Fruit fly (Drosophila melanogaster) whole organism, embryonic: ENCODE measurements around the gene Wdr59.

Experiments used
- Abd-B ChIP-seq: fragments of 200-800 bp; sonication (Bioruptor generic); optimal IDR thresholded peaks from 2 replicates; lab custom pipeline; 2018; ENCODE audit warnings: missing biosample characterization, mild to moderate bottlenecking, missing genetic modification characterization, moderate library complexity
- Atf6 ChIP-seq: fragments of 200-800 bp; sonication (Bioruptor generic); IDR thresholded peaks from 2 replicates; pipeline ENCODE4 v1.3.6; 2022; ENCODE audit warnings: missing biosample characterization, missing genetic modification characterization
- Bgb ChIP-seq: fragments of 200-800 bp; sonication (Bioruptor generic); IDR thresholded peaks from 2 replicates; pipeline ENCODE4 v1.3.6; 2022; ENCODE audit warnings: missing biosample characterization, missing genetic modification characterization; ENCODE audit not compliant: partially characterized antibody
- CG10321 ChIP-seq: fragments of 200-800 bp; sonication (Bioruptor generic); IDR thresholded peaks from 2 replicates; pipeline ENCODE4 v1.3.6; 2022; ENCODE audit warnings: missing biosample characterization, missing genetic modification characterization
- CG12104 ChIP-seq: fragments of 200-800 bp; sonication (Bioruptor generic); optimal IDR thresholded peaks from 3 replicates; lab custom pipeline; 2016; ENCODE audit warnings: missing biosample characterization, missing genetic modification characterization
- CG12659 ChIP-seq: fragments of 200-800 bp; sonication (Bioruptor generic); optimal IDR thresholded peaks from 3 replicates; lab custom pipeline; 2017; ENCODE audit warnings: mild to moderate bottlenecking, missing biosample characterization, missing genetic modification reagents, missing genetic modification characterization
- CG13123 ChIP-seq: fragments of 200-800 bp; sonication (Bioruptor generic); optimal IDR thresholded peaks from 2 replicates; lab custom pipeline; 2016; ENCODE audit warnings: missing biosample characterization, missing genetic modification characterization
- CG13775 ChIP-seq: fragments of 200-800 bp; sonication (Bioruptor generic); optimal IDR thresholded peaks from 3 replicates; lab custom pipeline; 2017; ENCODE audit warnings: missing biosample characterization, mild to moderate bottlenecking, missing genetic modification characterization
- CG15696 ChIP-seq: fragments of 200-800 bp; sonication (Bioruptor generic); optimal IDR thresholded peaks from 2 replicates; lab custom pipeline; 2019; ENCODE audit warnings: missing biosample characterization, mild to moderate bottlenecking, missing genetic modification characterization, moderate library complexity
- CG17568 ChIP-seq: fragments of 200-800 bp; sonication (Bioruptor generic); optimal IDR thresholded peaks from 2 replicates; lab custom pipeline; 2018; ENCODE audit warnings: missing biosample characterization, mild to moderate bottlenecking, missing genetic modification characterization, moderate library complexity
- CG2199 ChIP-seq: fragments of 200-800 bp; sonication (Bioruptor generic); IDR thresholded peaks from 3 replicates; pipeline ENCODE4 v1.3.6; 2022; ENCODE audit warnings: missing biosample characterization, missing genetic modification characterization
- CG30403 ChIP-seq: fragments of 200-800 bp; sonication (Bioruptor generic); optimal IDR thresholded peaks from 3 replicates; lab custom pipeline; 2016; ENCODE audit warnings: missing biosample characterization, missing genetic modification characterization
- CG4360 ChIP-seq: fragments of 200-800 bp; sonication (Bioruptor generic); IDR thresholded peaks from 2 replicates; pipeline ENCODE4 v1.3.6; 2022; ENCODE audit warnings: missing biosample characterization, missing genetic modification characterization
- CG9215 ChIP-seq: fragments of 200-800 bp; sonication (Bioruptor generic); IDR thresholded peaks from 2 replicates; pipeline ENCODE4 v1.3.6; 2022; ENCODE audit warnings: missing biosample characterization, missing genetic modification characterization
- CG9932 ChIP-seq: fragments of 200-800 bp; sonication (Bioruptor generic); IDR thresholded peaks from 2 replicates; pipeline ENCODE4 v1.3.6; 2022; ENCODE audit warnings: missing biosample characterization, missing genetic modification characterization
- Dip3 ChIP-seq: fragments of 200-800 bp; sonication (Bioruptor generic); optimal IDR thresholded peaks from 3 replicates; lab custom pipeline; 2016; ENCODE audit warnings: missing biosample characterization, missing genetic modification characterization
- Doc2 ChIP-seq: fragments of 200-800 bp; sonication (Bioruptor generic); IDR thresholded peaks from 2 replicates; pipeline ENCODE4 v1.3.6; 2022; ENCODE audit warnings: missing biosample characterization, missing genetic modification characterization
- Drgx ChIP-seq: fragments of 200-800 bp; sonication (Bioruptor generic); IDR thresholded peaks from 2 replicates; pipeline ENCODE4 v1.3.6; 2022; ENCODE audit warnings: missing biosample characterization, missing genetic modification characterization
- E2f1 ChIP-seq: fragments of 200-800 bp; sonication (Bioruptor generic); IDR thresholded peaks from 2 replicates; pipeline ENCODE4 v1.3.6; 2022; ENCODE audit warnings: missing biosample characterization, missing genetic modification characterization
- ERR ChIP-seq: fragments of 200-800 bp; sonication (Bioruptor generic); optimal IDR thresholded peaks from 2 replicates; lab custom pipeline; 2016; ENCODE audit warnings: missing biosample characterization, missing genetic modification characterization
- Hand ChIP-seq: fragments of 200-800 bp; sonication (Bioruptor generic); optimal IDR thresholded peaks from 2 replicates; lab custom pipeline; 2017; ENCODE audit warnings: mild to moderate bottlenecking, missing biosample characterization, missing genetic modification reagents, missing genetic modification characterization
- Hey ChIP-seq: fragments of 200-800 bp; sonication (Bioruptor generic); optimal IDR thresholded peaks from 3 replicates; lab custom pipeline; 2018; ENCODE audit warnings: missing biosample characterization, mild to moderate bottlenecking, missing genetic modification characterization
- Hmx ChIP-seq: fragments of 200-800 bp; sonication (Bioruptor generic); optimal IDR thresholded peaks from 2 replicates; lab custom pipeline; 2016; ENCODE audit warnings: missing biosample characterization, missing genetic modification characterization
- Hr51 ChIP-seq, 2 experiments: fragments of 200-800 bp; sonication (Bioruptor generic); optimal IDR thresholded peaks; 2 replicates in 1 of 2; 3 replicates in 1 of 2; lab custom pipeline; 2016 to 2018; ENCODE audit warnings: missing biosample characterization in 2 of 2, missing genetic modification characterization in 2 of 2, mild to moderate bottlenecking in 1 of 2, moderate library complexity in 1 of 2
- MTF-1 ChIP-seq: fragments of 200-800 bp; sonication (Bioruptor generic); optimal IDR thresholded peaks from 2 replicates; lab custom pipeline; 2018; ENCODE audit warnings: missing biosample characterization, mild to moderate bottlenecking, missing genetic modification characterization, borderline replicate concordance
- Meics ChIP-seq: fragments of 200-800 bp; sonication (Bioruptor generic); optimal IDR thresholded peaks from 2 replicates; lab custom pipeline; 2017; ENCODE audit warnings: missing biosample characterization, mild to moderate bottlenecking, missing genetic modification characterization
- Rfx ChIP-seq: fragments of 200-800 bp; sonication (Bioruptor generic); IDR thresholded peaks from 2 replicates; pipeline ENCODE4 v1.3.6; 2022; ENCODE audit warnings: missing biosample characterization, missing genetic modification characterization
- bsh ChIP-seq, 2 experiments: fragments of 200-800 bp; sonication (Bioruptor generic); optimal IDR thresholded peaks; 2 replicates each; lab custom pipeline; 2017 to 2018; ENCODE audit warnings: mild to moderate bottlenecking in 2 of 2, missing biosample characterization in 2 of 2, missing genetic modification characterization in 2 of 2, moderate library complexity in 1 of 2
- chinmo ChIP-seq: fragments of 200-800 bp; sonication (Bioruptor generic); IDR thresholded peaks from 4 replicates; pipeline ENCODE4 v1.3.6; 2022; ENCODE audit warnings: missing biosample characterization, missing genetic modification characterization; ENCODE audit not compliant: partially characterized antibody
- croc ChIP-seq: fragments of 200-800 bp; sonication (Bioruptor generic); conservative IDR thresholded peaks from 3 replicates; pipeline ENCODE4 v1.3.6; 2022; ENCODE audit warnings: missing biosample characterization, missing genetic modification characterization
- cwo ChIP-seq: fragments of 200-800 bp; sonication (Bioruptor generic); optimal IDR thresholded peaks from 3 replicates; lab custom pipeline; 2017; ENCODE audit warnings: missing biosample characterization, missing genetic modification characterization, mild to moderate bottlenecking, moderate library complexity, missing genetic modification reagents
- dimm ChIP-seq: fragments of 200-800 bp; sonication (Bioruptor generic); IDR thresholded peaks from 2 replicates; pipeline ENCODE4 v1.3.6; 2022; ENCODE audit warnings: missing biosample characterization, missing genetic modification characterization
- dm ChIP-seq: fragments of 200-800 bp; sonication (Bioruptor generic); optimal IDR thresholded peaks from 3 replicates; lab custom pipeline; 2016; ENCODE audit warnings: missing biosample characterization, missing genetic modification characterization
- esg ChIP-seq: fragments of 200-800 bp; sonication (Bioruptor generic); conservative IDR thresholded peaks from 2 replicates; pipeline ENCODE4 v1.3.6; 2022; ENCODE audit warnings: missing biosample characterization, missing genetic modification characterization
- eve ChIP-seq, 2 experiments: fragments of >200 bp; optimal IDR thresholded peaks; 2 replicates each; lab custom pipeline; 2017; ENCODE audit warnings: missing biosample characterization in 2 of 2, missing genetic modification characterization in 2 of 2
- exex ChIP-seq: fragments of 200-800 bp; sonication (Bioruptor generic); optimal IDR thresholded peaks from 4 replicates; lab custom pipeline; 2018; ENCODE audit warnings: missing biosample characterization, mild to moderate bottlenecking, missing genetic modification characterization, moderate library complexity
- grau ChIP-seq: fragments of 200-800 bp; optimal IDR thresholded peaks from 3 replicates; lab custom pipeline; 2019; ENCODE audit warnings: missing biosample characterization, mild to moderate bottlenecking, missing genetic modification characterization, moderate library complexity
- grn ChIP-seq: fragments of 200-800 bp; sonication (Bioruptor generic); optimal IDR thresholded peaks from 3 replicates; lab custom pipeline; 2017; ENCODE audit warnings: missing biosample characterization, missing genetic modification characterization
- ind ChIP-seq: fragments of 200-800 bp; sonication (Bioruptor generic); optimal IDR thresholded peaks from 3 replicates; lab custom pipeline; 2016; ENCODE audit warnings: missing biosample characterization, missing genetic modification characterization
- mam ChIP-seq: fragments of 200-800 bp; sonication (Bioruptor generic); optimal IDR thresholded peaks from 3 replicates; lab custom pipeline; 2016; ENCODE audit warnings: missing biosample characterization, missing genetic modification characterization
- otp ChIP-seq: fragments of 200-800 bp; sonication (Bioruptor generic); IDR thresholded peaks from 3 replicates; pipeline ENCODE4, ENCODE4 v1.3.6; 2022; ENCODE audit warnings: missing biosample characterization, missing genetic modification characterization
- pb ChIP-seq: fragments of 200-800 bp; sonication (Bioruptor generic); optimal IDR thresholded peaks from 3 replicates; lab custom pipeline; 2016; ENCODE audit warnings: missing biosample characterization, missing genetic modification characterization
- prd ChIP-seq, 3 experiments: fragments of >200 bp in 2 of 3; fragments of 200-800 bp in 1 of 3; sonication (Bioruptor generic) in 1 of 3; optimal IDR thresholded peaks in 2 of 3; IDR thresholded peaks in 1 of 3; 2 replicates in 2 of 3; 3 replicates in 1 of 3; pipeline versions ENCODE4 v1.3.6 to Lab custom; 2017 to 2022; ENCODE audit warnings: missing biosample characterization in 1 of 3, missing genetic modification characterization in 1 of 3
- sc ChIP-seq, 3 experiments: fragments of >200 bp in 2 of 3; fragments of 200-800 bp in 1 of 3; sonication (Bioruptor generic) in 1 of 3; optimal IDR thresholded peaks; 2 replicates in 2 of 3; 3 replicates in 1 of 3; lab custom pipeline; 2017; ENCODE audit warnings: mild to moderate bottlenecking in 1 of 3, missing biosample characterization in 1 of 3, missing genetic modification characterization in 1 of 3, missing genetic modification reagents in 1 of 3
- sisA ChIP-seq: fragments of 200-800 bp; sonication (Bioruptor generic); IDR thresholded peaks from 2 replicates; pipeline ENCODE4 v1.3.6; 2022; ENCODE audit warnings: missing biosample characterization, missing genetic modification characterization
- tll ChIP-seq, 2 experiments: fragments of 200-800 bp in 1 of 2; fragments of >200 bp in 1 of 2; sonication (Bioruptor generic) in 1 of 2; optimal IDR thresholded peaks; 2 replicates each; lab custom pipeline; 2017 to 2019; ENCODE audit warnings: missing biosample characterization in 2 of 2, missing genetic modification characterization in 2 of 2, mild to moderate bottlenecking in 1 of 2, moderate library complexity in 1 of 2
- toy ChIP-seq: fragments of 200-800 bp; sonication (Bioruptor generic); IDR thresholded peaks from 2 replicates; pipeline ENCODE4 v1.3.6; 2022; ENCODE audit warnings: missing biosample characterization, missing genetic modification characterization
- z ChIP-seq: fragments of 200-800 bp; sonication (Bioruptor generic); IDR thresholded peaks from 3 replicates; pipeline ENCODE4 v1.3.6; 2022; ENCODE audit warnings: missing biosample characterization, missing genetic modification characterization
- zfh1 ChIP-seq: fragments of 200-800 bp; sonication (Bioruptor generic); IDR thresholded peaks from 3 replicates; pipeline ENCODE4 v1.3.6; 2022; ENCODE audit warnings: missing biosample characterization, missing genetic modification characterization

The Wdr59 gene

DNA sequence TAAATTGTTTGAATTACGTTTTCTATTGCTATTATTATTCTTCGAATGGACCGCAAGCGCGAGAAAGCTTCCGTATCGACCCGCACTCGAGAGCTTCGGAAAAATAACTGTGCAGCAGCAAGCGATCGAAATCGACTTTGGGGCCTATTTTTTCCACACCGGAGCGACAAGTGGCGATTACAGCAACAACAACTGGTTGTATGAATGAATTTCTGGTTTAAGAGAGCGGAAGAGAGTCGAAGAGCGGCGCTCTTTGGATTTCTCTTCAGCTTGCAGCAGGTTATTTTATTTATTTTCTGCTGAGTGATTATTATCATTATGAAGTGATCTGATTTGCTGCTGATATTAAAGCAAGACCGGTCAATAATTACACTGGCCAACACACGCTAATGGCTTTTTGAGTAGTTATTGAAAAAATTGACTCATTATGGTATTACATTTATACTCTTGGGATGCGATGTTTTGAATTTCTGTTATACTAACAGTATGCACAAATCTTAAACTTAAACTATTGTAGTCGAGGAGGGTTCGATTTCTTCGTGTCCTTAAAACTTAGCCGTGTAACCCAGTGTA is 24.3 kb upstream of the Wdr59 start, which contains the start of gene Samuel (continued):
- no peak for TF ChIP-seq CG9215 (GFP tag; lab: Robert Waterston, UW)
- TF ChIP-seq CG17568 (GFP tag; lab: Kevin White, UChicago), result peak; percentile 45
- no peak for TF ChIP-seq dm (GFP tag; lab: Kevin White, UChicago)
- TF ChIP-seq cwo (GFP tag; lab: Kevin White, UChicago), result peak; percentile 2
- no peak for TF ChIP-seq tll (GFP tag; optimal IDR thresholded peaks at IDR 0.05; lab: Kevin White, UChicago)
- TF ChIP-seq grn (GFP tag; lab: Kevin White, UChicago), result peak; percentile 96
- no peak for TF ChIP-seq CG15696 (tag; lab: Kevin White, UChicago)
- TF ChIP-seq Atf6 (GFP tag; lab: Robert Waterston, UW), result no peak
- TF ChIP-seq pb (GFP tag; lab: Kevin White, UChicago), result no peak
- no peak for TF ChIP-seq prd (optimal IDR thresholded peaks at IDR 0.05; lab: Kevin White, UChicago)
- TF ChIP-seq prd (GFP tag; IDR thresholded peaks at IDR 0.05; lab: Robert Waterston, UW), result no peak
- peak; percentile 22 for TF ChIP-seq grau (tag; lab: Kevin White, UChicago)
- TF ChIP-seq eve (GFP tag; optimal IDR thresholded peaks at IDR 0.05; lab: Kevin White, UChicago), result no peak
- peak; percentile 61 for TF ChIP-seq exex (tag; lab: Kevin White, UChicago)
- no peak for TF ChIP-seq otp
- peak; percentile 23; the same call in 1 of the 3 replicates for TF ChIP-seq z (GFP tag; lab: Robert Waterston, UW)
- no peak for TF ChIP-seq croc (GFP tag; lab: Robert Waterston, UW)
- peak; percentile 16 for TF ChIP-seq CG12659 (GFP tag; lab: Kevin White, UChicago)
- peak; percentile 33; the same call in 1 of the 2 replicates for TF ChIP-seq Drgx (GFP tag; lab: Robert Waterston, UW)
- no peak for TF ChIP-seq Hr51 (GFP tag; optimal IDR thresholded peaks at IDR 0.05; lab: Kevin White, UChicago)
- TF ChIP-seq bsh (GFP tag; optimal IDR thresholded peaks at IDR 0.05; lab: Kevin White, UChicago), result peak in 1 of 2 experiments; percentile 34
- no peak for TF ChIP-seq ind (GFP tag; lab: Kevin White, UChicago)
- TF ChIP-seq CG30403 (GFP tag; lab: Kevin White, UChicago), result peak; percentile 13
- no peak for TF ChIP-seq CG12104 (GFP tag; lab: Kevin White, UChicago)
- peak; percentile 9 for TF ChIP-seq Meics (GFP tag; lab: Kevin White, UChicago)
- TF ChIP-seq Doc2 (GFP tag; lab: Robert Waterston, UW), result no peak
- TF ChIP-seq E2f1 (GFP tag; lab: Robert Waterston, UW), result no peak
- TF ChIP-seq sisA, result no peak
- TF ChIP-seq Bgb (GFP tag; lab: Robert Waterston, UW), result no peak
- TF ChIP-seq CG9932, result no peak
- no peak for TF ChIP-seq CG13775 (GFP tag; lab: Kevin White, UChicago)
- TF ChIP-seq CG10321 (GFP tag; lab: Robert Waterston, UW), result no peak
- no peak for TF ChIP-seq Dip3 (GFP tag; lab: Kevin White, UChicago)
- no peak for TF ChIP-seq mam (GFP tag; lab: Kevin White, UChicago)
- no peak for TF ChIP-seq Rfx (GFP tag; lab: Robert Waterston, UW)
- no peak for TF ChIP-seq CG13123 (GFP tag; lab: Kevin White, UChicago)
- no peak for TF ChIP-seq toy (GFP tag; lab: Robert Waterston, UW)
- no peak for TF ChIP-seq sc (optimal IDR thresholded peaks at IDR 0.05; lab: Kevin White, UChicago)
- TF ChIP-seq sc (GFP tag; optimal IDR thresholded peaks at IDR 0.05; lab: Kevin White, UChicago), result no peak
- TF ChIP-seq esg (GFP tag; lab: Robert Waterston, UW), result no peak
- TF ChIP-seq chinmo (GFP tag; lab: Robert Waterston, UW), result peak; percentile 82; the same call in 3 of the 4 replicates
- no peak for TF ChIP-seq Hand (GFP tag; lab: Kevin White, UChicago)
- no peak for TF ChIP-seq ERR (GFP tag; lab: Kevin White, UChicago)
- TF ChIP-seq Hey (tag; lab: Kevin White, UChicago), result no peak
- no peak for TF ChIP-seq zfh1
- TF ChIP-seq Abd-B (GFP tag; lab: Kevin White, UChicago), result no peak
- peak; percentile 22; the same call in 2 of the 3 replicates for TF ChIP-seq CG2199 (GFP tag; lab: Robert Waterston, UW)
- TF ChIP-seq dimm (GFP tag; lab: Robert Waterston, UW), result no peak
- TF ChIP-seq CG4360 (GFP tag; lab: Robert Waterston, UW), result peak; percentile 91
- TF ChIP-seq Hmx (GFP tag; lab: Kevin White, UChicago), result no peak
- no peak for TF ChIP-seq MTF-1 (GFP tag; lab: Kevin White, UChicago)
